Worm (Caenorhabditis elegans): ENCODE measurements around the gene T06E8.2.

T06E8.2 gene

ce11 chrV:10078244-10078643 is 42.0 kb upstream of the T06E8.2 start, which contains the start of gene R04B5.1:
R04B5.1 (minus strand) TSS chrV:10078344.
- TF ChIP-seq egl-13 (tag; optimal IDR thresholded peaks at IDR 0.05) (no peak), nhr-20 (tag; optimal IDR thresholded peaks at IDR 0.05) (no peak), rnt-1 (tag; optimal IDR thresholded peaks at IDR 0.05) (no peak), lin-39 (tag; optimal IDR thresholded peaks at IDR 0.05) (no peak), isw-1 (GFP tag; IDR thresholded peaks at IDR 0.05) (no peak), fkh-10 (GFP tag; optimal IDR thresholded peaks at IDR 0.05) (no peak), dpl-1 (GFP tag; optimal IDR thresholded peaks at IDR 0.05) (no peak), ama-1 (optimal IDR thresholded peaks at IDR 0.05) (no peak), nhr-237 (tag; optimal IDR thresholded peaks at IDR 0.05) (no peak), egl-27 (tag; optimal IDR thresholded peaks at IDR 0.05) (no peak), efl-1 (optimal IDR thresholded peaks at IDR 0.05) (no peak), efl-1 (GFP tag; optimal IDR thresholded peaks at IDR 0.05 in 1 of 2) (no peak), lin-14 (GFP tag; optimal IDR thresholded peaks at IDR 0.05) (no peak), C04F5.9 (tag; optimal IDR thresholded peaks at IDR 0.05) (no peak), Y116A8C.19 (tag; optimal IDR thresholded peaks at IDR 0.05; ENCODE audit: borderline replicate concordance) (no peak), pax-3 (tag; optimal IDR thresholded peaks at IDR 0.05) (no peak)

ce11 chrV:10075441-10075840 is 39.2 kb upstream of the T06E8.2 start, which contains the start of gene F57A8.7:
F57A8.7 (plus strand) TSS chrV:10075741.
- no peak for TF ChIP-seq ces-1 (GFP tag; optimal IDR thresholded peaks at IDR 0.05)
- no peak for TF ChIP-seq tbx-2 (tag; optimal IDR thresholded peaks at IDR 0.05)
- TF ChIP-seq efl-3 (GFP tag; optimal IDR thresholded peaks at IDR 0.05): no peak
- TF ChIP-seq pqm-1 (tag; optimal IDR thresholded peaks at IDR 0.05): no peak
- TF ChIP-seq vab-15 (tag; optimal IDR thresholded peaks at IDR 0.05): no peak
- no peak for TF ChIP-seq fos-1 (tag; optimal IDR thresholded peaks at IDR 0.05)
- TF ChIP-seq unc-86 (tag; optimal IDR thresholded peaks at IDR 0.05): no peak
- no peak for TF ChIP-seq unc-98 (GFP tag; IDR thresholded peaks at IDR 0.05)
- no peak for TF ChIP-seq mab-9 (GFP tag; IDR thresholded peaks at IDR 0.05)
- TF ChIP-seq pag-3 (tag; optimal IDR thresholded peaks at IDR 0.05; ENCODE audit: borderline replicate concordance, insufficient read depth): no peak
- no peak for TF ChIP-seq ceh-63 (GFP tag; optimal IDR thresholded peaks at IDR 0.05)
- TF ChIP-seq egl-13 (tag; optimal IDR thresholded peaks at IDR 0.05): no peak
- TF ChIP-seq isw-1 (GFP tag; IDR thresholded peaks at IDR 0.05): no peak
- no peak for TF ChIP-seq ama-1 (optimal IDR thresholded peaks at IDR 0.05)
- TF ChIP-seq aly-2 (tag; optimal IDR thresholded peaks at IDR 0.05): no peak

DNA sequence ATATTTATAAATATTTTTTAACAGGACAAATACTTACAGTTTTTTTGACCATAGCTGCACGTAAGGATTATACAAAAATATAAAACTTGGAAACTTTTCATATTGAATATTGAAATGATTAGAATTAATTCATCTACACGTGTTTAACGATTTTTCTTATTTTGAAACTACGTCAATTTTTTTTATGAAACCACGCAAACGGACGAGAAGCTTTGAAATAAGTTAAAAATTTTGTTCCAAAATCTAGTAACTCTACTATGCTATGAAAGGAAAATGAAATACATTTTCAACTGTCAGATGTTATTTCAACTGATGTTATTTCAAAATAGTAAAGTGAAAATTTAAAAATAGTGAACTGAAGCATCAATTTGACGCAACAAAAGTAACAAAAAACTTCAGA is 37.6 kb upstream of the T06E8.2 start, which contains the start of gene F57A8.6:
TSS of gene F57A8.6 (minus strand) at position 101 of the 400 bp plus-strand sequence.
- TF ChIP-seq unc-98 (GFP tag; IDR thresholded peaks at IDR 0.05): no peak
- TF ChIP-seq blmp-1 (tag; optimal IDR thresholded peaks at IDR 0.05): no peak
- TF ChIP-seq C34B4.2 (tag; optimal IDR thresholded peaks at IDR 0.05): no peak
- TF ChIP-seq snu-23 (GFP tag; optimal IDR thresholded peaks at IDR 0.05): no peak
- no peak for TF ChIP-seq unc-130 (tag; optimal IDR thresholded peaks at IDR 0.05)

DNA sequence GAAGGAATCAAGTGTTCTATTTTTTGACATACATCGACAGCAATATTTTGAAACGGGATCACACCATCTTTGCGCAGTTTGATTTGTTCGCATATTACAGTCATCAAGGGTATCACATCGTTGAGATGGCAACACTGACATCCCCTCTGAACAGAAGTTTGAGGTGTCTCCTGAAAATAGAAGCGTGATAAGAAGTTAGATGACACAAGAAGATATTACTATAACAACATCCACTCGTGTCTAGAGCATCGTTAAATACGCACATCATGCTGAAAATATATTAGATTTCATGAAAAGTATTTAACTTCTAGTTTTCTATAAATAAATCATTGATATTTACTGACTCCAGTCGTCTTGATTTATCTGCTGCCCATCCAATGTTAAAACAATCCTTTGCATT is 36.5 kb upstream of the T06E8.2 start:
- TF ChIP-seq nhr-85 (tag) (no peak), nhr-19 (GFP tag; conservative IDR thresholded peaks at IDR 0.05) (no peak), lir-3 (tag; optimal IDR thresholded peaks at IDR 0.05; ENCODE audit: poor library complexity) (no peak), egl-13 (tag; optimal IDR thresholded peaks at IDR 0.05) (no peak), ceh-90 (tag; optimal IDR thresholded peaks at IDR 0.05) (no peak), nhr-28 (tag; optimal IDR thresholded peaks at IDR 0.05) (no peak), dpl-1 (GFP tag; optimal IDR thresholded peaks at IDR 0.05) (no peak), mep-1 (tag; optimal IDR thresholded peaks at IDR 0.05) (no peak), fkh-8 (tag; optimal IDR thresholded peaks at IDR 0.05) (no peak), ceh-8 (GFP tag; optimal IDR thresholded peaks at IDR 0.05) (no peak)

All from whole organism, L1 larva.